Worm (Caenorhabditis elegans): Measurements from ENCODE around the gene zipt-9.

DNA sequence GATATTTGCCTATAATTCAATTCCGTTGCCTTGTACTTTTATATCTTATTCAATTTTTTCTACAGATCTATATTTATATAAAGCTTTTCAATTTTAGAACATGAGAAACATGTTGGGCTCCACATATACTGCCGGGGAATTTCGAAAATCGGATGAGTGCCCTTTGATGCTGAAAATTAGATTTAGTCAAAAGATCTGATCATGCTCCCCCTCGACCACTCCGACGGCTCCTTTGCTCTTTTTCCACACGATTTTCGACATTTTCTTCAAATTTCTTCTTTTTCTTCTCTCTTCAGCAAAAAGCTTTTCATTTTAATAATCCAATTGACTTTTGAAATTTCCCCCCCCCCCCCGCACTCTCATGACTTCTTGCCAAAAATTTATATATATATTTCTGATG is 33.6 kb downstream of the zipt-9 start:
- TF ChIP-seq mab-5 (tag; optimal IDR thresholded peaks at IDR 0.05) (no peak), flh-1 (GFP tag; optimal IDR thresholded peaks at IDR 0.05) (no peak), ces-1 (GFP tag; optimal IDR thresholded peaks at IDR 0.05) (peak; percentile 86), ztf-11 (tag; optimal IDR thresholded peaks at IDR 0.05) (no peak), unc-39 (tag; optimal IDR thresholded peaks at IDR 0.05) (no peak), sptf-1 (tag; optimal IDR thresholded peaks at IDR 0.05) (no peak), lin-13 (tag; optimal IDR thresholded peaks at IDR 0.05) (no peak), lsy-2 (tag; optimal IDR thresholded peaks at IDR 0.05) (no peak), snpc-4 (tag; optimal IDR thresholded peaks at IDR 0.05) (no peak), ceh-39 (tag; optimal IDR thresholded peaks at IDR 0.05) (no peak), elt-3 (tag; optimal IDR thresholded peaks at IDR 0.05) (no peak)

All from whole organism, mixed stage, embryonic.